Worm (Caenorhabditis elegans): ENCODE data around the gene srsx-21.

Gene srsx-21

ce11 chrV:9879867-9880266, 42.1 kb downstream of the srsx-21 start, which contains the start of gene sdz-31:
TSS of gene sdz-31 (plus strand) at chrV:9880167.
- no peak for TF ChIP-seq dmd-4 (tag; optimal IDR thresholded peaks at IDR 0.05)

- peak; percentile 31 for TF ChIP-seq C34F6.9 (tag; optimal IDR thresholded peaks at IDR 0.05)
- no peak for TF ChIP-seq unc-39 (tag; optimal IDR thresholded peaks at IDR 0.05)
- peak; percentile 77 for TF ChIP-seq unc-55 (GFP tag; optimal IDR thresholded peaks at IDR 0.05)
- TF ChIP-seq unc-62 (GFP tag; optimal IDR thresholded peaks at IDR 0.05), result no peak
These were observed 48.2 kb downstream of the srsx-21 start, which contains the start of gene clp-9 for ce11 chrV:9885918-9886488. TSS of gene clp-9 (minus strand) at chrV:9885968.

All from whole organism, L2 larva.